Worm (Caenorhabditis elegans): ENCODE data around the gene clec-60.

The clec-60 gene

DNA sequence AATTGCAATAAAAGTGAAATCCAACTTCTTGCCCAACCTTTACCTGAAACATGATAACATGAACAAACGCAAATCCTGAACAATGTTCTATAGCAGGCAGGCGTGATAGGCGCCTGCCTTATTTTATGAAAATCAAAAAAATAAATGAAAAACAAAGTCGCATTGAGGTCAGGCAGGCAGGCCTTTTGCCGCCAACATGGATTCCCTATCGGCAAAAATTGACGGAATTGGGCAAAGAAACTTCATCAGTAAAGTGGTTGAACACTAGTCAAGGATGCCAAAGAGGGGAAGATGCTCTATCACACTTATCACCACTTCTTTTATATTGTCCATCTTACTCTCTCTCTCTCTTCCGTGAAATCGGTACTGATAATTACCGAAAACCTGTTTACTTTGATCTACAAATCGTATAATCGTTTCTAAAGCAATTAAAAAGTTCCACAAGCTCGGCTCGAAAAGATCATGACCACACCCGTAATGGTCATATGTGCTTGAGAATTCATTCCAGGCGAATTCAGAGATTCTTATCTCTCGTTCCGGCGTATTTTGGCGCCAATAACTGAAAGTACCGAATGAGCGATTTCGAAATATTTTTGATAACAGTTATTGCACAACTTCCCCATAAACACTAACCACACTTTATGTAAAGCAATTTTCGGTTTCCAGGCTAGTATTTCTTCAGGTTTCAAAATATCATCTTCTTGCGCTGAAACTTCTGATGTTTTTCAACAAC, at the start of gene clec-60, which contains the start of gene ZK666.11:
Gene clec-60, minus strand, starts transcription at position 51 of the 733 bp plus-strand sequence.
Gene ZK666.11, plus strand, starts transcription at position 699 of the 733 bp plus-strand sequence.
- TF ChIP-seq unc-62 (GFP tag; optimal IDR thresholded peaks at IDR 0.05): no peak

DNA sequence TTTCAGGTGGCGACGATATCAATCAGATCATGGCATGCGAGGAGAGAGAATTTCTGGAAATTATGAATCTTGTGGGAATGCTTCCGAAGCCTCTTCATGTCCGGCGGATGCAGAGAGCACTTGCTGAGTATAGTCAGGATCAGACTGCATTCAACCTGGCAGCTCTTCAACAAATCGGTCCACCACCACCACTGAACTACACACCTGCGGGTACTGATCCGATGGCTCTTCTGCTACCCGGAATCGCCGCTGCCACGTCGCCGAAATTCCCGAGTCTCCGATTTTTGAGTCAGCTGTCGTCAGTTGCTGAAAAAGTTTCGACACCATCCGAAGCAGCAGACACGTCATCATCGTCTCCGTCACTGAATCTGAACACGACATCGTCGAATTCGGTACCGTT, 49.2 kb upstream of the clec-60 start:
- no peak for TF ChIP-seq unc-62 (GFP tag; optimal IDR thresholded peaks at IDR 0.05)

DNA sequence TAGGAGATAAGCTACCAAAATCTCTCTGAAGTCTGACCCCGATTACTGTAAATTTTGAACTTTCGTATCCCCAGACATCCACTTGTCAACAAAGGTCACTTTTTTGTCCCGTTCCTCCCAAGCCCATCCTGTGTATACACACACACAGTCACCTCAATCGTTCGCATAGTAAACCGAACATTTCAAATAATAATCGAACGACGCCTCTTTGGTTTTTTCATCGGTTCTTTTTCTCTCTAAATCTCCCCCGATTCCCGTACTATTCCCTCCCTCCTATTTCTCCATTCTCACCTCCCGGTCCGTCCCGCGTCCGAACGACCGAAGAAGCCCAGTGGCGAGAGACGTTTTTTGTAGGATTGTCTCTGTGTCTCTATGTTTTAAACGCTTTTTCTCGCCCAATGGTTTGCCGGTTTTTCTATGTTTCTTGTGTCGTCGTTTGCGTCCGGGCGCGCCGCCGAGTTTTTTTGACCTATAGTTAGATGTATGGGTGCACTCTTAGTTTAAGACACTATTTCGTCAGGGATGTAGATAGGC, 47.6 kb upstream of the clec-60 start:
- TF ChIP-seq unc-62 (GFP tag; optimal IDR thresholded peaks at IDR 0.05): no peak

DNA sequence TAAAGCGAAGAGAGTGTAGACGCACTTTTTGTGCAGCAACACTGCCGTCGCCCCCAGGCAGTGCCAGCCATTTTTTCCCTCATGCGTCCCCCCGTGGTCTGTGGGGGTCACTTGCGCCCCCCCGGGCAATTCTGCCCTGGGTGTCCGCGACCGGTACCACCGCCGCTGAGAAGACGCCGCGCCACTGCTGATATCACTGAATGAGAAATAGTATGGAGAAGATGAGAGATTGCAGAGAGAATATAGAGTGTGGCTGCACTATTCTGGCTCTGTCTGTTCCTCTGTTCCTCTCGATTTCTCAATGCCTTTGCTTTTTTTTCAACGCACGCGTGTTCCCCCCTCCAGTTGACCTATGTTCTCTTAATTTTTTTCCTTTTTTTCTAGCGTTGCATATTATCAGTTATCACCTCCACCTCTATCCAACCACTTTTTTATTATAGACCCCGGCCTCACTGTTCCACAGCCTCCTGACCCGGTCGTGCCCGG, 46.0 kb upstream of the clec-60 start, which contains the start of gene mab-10:
Gene mab-10, plus strand, starts transcription at position 436 of the 486 bp plus-strand sequence.
- TF ChIP-seq unc-62 (GFP tag; optimal IDR thresholded peaks at IDR 0.05): no peak

DNA sequence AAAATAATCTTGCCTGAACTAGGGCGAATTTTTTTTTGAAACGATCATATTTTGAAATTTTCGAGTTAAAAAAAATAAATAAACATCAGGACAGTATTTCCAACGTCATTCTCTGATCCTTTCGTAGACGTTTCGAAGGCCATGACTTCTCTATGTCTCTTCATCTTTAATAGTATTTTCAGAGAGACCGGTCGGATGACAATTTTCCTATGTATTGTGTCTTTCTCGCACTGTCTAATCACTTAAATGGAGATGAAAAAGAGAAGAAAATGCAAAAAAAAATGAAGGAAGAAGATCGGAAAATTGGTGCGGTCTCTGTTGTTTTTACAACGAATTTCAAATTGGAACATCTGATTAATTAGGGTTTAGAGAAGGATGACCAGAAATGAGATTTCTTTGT, 43.5 kb upstream of the clec-60 start:
- no peak for TF ChIP-seq unc-62 (GFP tag; optimal IDR thresholded peaks at IDR 0.05)

DNA sequence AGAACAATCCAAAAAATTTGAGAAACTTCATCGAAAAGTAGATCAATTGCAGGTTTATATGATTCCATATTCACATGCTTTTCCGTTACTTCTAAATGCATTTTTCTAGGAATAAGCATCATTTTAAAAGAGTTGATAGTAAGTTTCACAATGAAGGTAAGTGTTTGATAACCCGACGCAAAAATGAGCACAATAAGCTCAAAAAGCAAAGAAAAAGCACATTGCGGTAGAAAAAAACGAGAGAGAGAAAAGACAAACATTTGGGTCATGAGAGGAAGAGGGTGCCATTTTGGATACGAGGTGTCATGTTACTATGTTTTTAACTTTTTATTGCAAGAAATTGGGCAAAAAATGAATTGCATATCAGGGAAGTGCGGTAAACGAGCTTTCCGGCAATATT, 42.7 kb upstream of the clec-60 start, which contains the start of gene F59B10.6:
Gene F59B10.6, minus strand, starts transcription at position 101 of the 400 bp plus-strand sequence.
- TF ChIP-seq unc-62 (GFP tag; optimal IDR thresholded peaks at IDR 0.05): no peak

DNA sequence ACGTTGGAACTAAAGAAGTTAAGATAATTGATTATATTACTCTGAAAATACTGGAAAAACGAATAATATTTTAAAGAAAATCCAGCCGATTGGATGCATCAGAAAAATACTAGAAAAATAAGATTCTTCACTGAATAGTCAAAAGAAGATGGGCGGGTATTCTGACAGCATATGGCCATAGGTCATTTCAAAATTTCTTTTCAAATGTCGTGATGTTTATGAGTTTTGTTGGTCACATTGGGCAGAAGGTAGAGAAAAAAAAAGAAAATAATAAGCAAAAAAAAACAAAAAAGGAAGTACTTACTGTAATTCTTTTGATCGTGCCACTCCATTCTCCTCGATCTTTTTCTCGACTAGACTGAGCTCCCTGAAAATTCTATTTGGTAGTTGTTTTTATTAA, 41.9 kb upstream of the clec-60 start, which contains the start of gene F59B10.5:
Gene F59B10.5, minus strand, starts transcription at position 101 of the 400 bp plus-strand sequence.
- no peak for TF ChIP-seq unc-62 (GFP tag; optimal IDR thresholded peaks at IDR 0.05)

DNA sequence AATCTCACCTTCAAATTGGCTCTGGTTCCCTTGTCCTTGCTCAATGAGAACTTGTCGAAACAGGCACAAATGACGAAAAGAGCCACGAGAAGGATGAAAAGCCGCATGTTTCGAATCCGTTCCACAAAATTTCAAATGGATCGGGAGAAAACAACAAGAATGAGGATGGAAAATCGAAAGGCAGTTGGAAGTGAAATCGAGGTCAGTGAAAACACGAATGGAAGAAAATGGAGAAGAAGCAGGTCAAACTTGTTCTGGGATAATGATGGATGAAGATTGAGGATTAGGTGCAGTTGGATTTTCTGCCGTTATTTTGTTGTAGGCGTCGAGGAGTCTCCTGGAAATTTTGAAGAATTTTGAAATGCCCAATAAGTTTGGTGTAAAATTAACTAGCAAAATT, 41.4 kb upstream of the clec-60 start:
- no peak for TF ChIP-seq unc-62 (GFP tag; optimal IDR thresholded peaks at IDR 0.05)

DNA sequence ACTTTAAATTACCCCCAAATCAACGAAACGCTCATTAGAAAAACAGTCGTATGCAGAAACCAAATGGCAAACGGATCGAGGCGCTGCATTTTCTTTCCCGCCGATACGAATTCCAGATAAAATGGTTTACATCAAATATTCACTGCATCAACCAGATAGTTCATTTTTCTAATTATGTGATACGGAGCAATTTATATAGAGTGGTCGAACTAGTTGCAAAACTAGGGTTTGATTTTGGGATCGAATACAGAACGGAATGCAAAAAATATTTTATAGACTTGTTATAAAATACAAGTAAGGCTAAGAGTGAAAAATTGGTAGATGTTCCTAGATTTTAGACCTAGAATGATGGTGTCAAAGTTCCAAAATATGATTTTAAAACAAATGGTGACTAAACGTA, 38.2 kb upstream of the clec-60 start:
- TF ChIP-seq unc-62 (GFP tag; optimal IDR thresholded peaks at IDR 0.05): no peak

DNA sequence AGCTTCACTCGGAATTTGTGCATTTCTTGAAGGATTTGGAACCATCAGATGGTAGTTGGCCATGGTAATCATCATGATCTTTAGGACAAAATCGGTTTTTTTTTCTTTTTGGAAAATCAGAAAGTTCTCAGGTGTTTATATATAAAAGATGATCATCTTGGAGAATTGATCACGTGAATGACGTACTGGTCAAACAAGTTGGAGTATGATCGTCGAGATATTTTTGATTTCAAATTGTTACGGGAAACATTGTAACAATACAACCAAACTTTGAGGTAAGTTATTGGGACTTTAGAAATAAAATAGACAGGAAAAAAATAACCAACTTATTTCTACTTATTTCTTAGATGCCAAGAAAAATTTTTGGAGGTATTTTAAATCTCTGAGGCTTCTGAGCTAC, 37.3 kb upstream of the clec-60 start, which contains the start of gene F59B10.4:
Gene F59B10.4, minus strand, starts transcription at position 101 of the 400 bp plus-strand sequence.
- TF ChIP-seq unc-62 (GFP tag; optimal IDR thresholded peaks at IDR 0.05): no peak

DNA sequence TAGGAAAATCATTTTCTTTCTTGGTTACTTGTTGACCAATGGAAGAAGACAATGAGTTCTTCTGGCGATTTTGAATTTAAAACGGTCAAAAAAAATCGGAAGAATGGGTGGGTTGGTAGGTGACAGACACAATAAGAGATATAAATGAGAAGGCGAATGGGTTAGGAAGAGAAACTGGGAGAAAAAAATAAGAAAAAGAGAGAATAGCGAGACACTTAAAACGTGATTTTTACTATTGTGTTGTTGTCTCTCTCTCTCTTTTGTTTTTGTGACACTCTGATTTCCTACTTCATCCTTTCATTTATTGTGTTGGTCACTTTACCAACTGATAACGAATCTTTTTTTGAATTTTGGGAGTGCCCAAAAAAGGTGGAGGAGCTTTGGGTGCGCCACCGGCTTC, 34.7 kb upstream of the clec-60 start:
- TF ChIP-seq unc-62 (GFP tag; optimal IDR thresholded peaks at IDR 0.05): no peak

DNA sequence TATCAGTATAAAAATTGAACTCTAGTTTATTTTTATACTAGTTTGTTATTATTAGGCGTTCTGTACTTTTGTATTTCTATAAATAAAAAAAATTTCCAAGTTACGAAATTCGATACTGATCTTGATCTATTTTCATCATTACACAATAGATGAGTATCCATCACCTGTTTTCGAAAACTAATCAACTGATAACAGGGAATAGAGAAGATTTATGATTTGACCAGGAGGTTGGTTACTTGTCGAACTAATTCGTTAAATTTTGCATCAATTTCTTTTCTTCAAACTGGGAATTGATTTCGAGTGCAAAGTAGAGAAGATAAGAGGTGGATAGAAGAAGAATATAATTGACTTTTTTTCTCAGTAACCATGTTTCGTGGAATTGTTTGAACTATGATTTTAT, 33.7 kb upstream of the clec-60 start:
- TF ChIP-seq unc-62 (GFP tag; optimal IDR thresholded peaks at IDR 0.05): no peak

DNA sequence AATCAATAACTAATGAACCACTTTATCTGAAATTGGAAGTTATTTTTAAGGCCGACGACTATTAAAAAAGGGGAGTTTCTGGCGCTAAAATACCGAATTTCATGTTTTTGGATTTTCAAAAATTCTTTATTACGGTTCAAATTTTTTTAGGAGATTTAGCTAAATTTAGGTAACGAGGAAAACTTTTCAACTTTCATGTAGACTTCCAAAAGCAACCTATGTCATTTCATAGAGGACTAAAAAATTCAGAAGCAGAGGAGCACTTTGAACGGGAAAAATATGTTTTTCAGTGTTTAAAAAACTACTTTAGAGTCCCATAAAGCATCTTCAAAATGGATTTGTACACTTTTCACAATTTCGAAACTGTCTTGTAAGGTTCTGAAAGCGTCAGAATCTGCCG, 31.7 kb upstream of the clec-60 start:
- no peak for TF ChIP-seq unc-62 (GFP tag; optimal IDR thresholded peaks at IDR 0.05)

DNA sequence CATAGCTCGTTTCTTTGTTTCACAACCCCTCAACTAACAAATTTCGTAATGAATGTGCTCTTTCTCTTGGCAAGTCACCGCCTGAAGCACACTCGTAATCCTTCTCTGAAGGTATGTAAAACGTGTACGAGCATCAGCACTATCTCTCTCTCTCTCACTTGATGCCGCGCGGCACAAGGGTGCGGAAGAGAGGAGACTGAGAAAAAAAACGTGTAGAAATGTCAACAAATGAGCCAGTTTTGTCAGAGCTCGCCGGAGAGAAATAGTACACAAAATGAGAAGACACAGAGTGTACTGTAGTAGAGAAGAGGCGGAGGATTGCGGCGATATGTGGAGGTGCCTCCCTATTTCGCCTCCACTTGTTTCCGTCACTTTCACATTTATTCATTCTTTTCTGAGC, 28.6 kb upstream of the clec-60 start, which contains the start of gene F59B10.3:
Gene F59B10.3, plus strand, starts transcription at position 301 of the 400 bp plus-strand sequence.
- TF ChIP-seq unc-62 (GFP tag; optimal IDR thresholded peaks at IDR 0.05): no peak

DNA sequence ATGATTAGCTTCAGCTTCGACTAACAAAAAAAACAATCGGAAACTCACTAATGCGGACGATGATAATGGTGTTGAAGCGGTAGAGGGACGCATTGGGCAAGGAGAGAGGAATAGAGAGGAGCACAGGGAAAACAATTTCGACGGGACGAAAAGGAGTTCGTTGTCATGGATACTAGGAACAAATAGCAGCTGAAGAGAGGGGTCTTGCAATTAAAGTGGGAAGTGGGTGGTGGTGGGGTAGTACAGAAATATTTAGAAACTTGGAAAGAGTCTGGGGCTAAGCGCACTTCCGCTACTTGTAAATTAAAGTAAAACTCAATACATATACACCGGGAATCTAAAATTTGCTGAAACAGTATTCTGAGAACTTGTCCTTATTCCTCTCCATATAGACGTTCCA, 28.1 kb upstream of the clec-60 start, which contains the start of gene F59B10.2:
Gene F59B10.2, minus strand, starts transcription at position 101 of the 400 bp plus-strand sequence.
- TF ChIP-seq unc-62 (GFP tag; optimal IDR thresholded peaks at IDR 0.05): no peak

DNA sequence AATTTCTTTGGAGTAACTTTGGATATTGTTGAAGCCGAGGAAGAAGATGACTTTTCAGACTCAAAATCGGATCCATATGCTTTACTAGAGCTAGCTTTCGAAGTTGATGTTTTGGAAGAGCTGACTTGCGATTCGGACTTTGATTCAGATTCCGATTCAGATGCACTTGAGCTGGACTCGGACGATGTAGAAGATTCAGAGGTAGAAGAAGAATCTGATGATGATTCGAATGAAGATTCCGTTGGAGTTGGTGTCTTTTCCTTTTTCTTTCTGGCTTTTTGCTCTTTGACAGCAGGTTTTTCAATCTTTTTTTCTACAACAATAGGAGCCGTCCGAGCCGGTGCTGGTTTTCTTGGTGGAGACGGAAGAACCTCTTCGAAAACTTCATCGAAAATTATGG, 26.2 kb upstream of the clec-60 start:
- TF ChIP-seq unc-62 (GFP tag; optimal IDR thresholded peaks at IDR 0.05): no peak

DNA sequence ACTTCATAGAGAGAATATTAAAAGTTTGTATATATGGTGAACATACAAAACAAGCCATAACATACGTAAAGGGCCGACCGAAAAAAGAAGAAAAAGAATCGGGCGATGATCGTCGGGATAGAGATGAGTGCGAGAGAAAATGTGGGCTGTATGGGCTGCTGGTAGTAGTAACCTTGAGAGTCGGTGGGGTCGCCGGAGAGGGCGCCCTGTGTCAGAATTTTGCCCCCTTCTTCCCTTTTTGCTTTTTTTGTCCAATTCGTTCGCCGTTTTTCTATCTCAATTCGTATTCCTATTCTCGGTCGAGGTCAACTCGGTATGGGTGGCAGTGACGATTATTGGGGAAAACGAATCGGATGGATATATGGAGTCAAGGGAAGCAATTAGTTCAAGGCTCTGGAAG, 24.3 kb upstream of the clec-60 start:
- no peak for TF ChIP-seq unc-62 (GFP tag; optimal IDR thresholded peaks at IDR 0.05)

All from whole organism, dauer.